Worm (Caenorhabditis elegans): ENCODE data around the gene idpb-4.

ce11 chrII:8744555-8745448, 7.4 kb upstream of the idpb-4 start:
- TF ChIP-seq med-1 (GFP tag; optimal IDR thresholded peaks at IDR 0.05; ENCODE audit: insufficient read depth) (no peak), T22C8.4 (GFP tag; IDR thresholded peaks at IDR 0.05) (no peak), flt-1 (GFP tag; IDR thresholded peaks at IDR 0.05) (no peak), ref-1 (GFP tag; conservative IDR thresholded peaks at IDR 0.05) (no peak), ztf-23 (GFP tag; IDR thresholded peaks at IDR 0.05) (no peak), cog-1 (tag; optimal IDR thresholded peaks at IDR 0.05) (no peak)

All from whole organism, midembryonic.